Worm (Caenorhabditis elegans): ENCODE measurements around the gene nhr-228.

DNA sequence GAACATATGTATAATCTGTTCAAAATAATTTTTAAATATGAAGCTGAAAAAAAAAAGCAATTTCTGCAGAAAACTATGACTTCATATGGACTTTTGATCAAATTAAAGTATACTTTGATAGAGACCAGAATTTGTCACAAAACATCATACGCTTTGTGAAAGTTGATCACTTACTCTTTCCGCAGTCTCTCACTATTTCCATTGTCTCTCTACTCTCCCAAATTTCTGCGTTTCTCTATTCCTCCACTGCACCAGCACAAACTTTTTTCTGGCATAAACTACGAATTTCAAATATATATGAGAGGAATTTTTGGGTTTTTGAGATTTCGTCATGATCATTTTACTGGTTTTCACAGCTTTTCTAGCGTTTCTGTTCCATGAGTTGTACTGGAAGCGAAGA is 45.7 kb upstream of the nhr-228 start, which contains the start of gene cyp-33C4:
- TF ChIP-seq cnd-1 (tag; optimal IDR thresholded peaks at IDR 0.05) (no peak), hlh-1 (tag; optimal IDR thresholded peaks at IDR 0.05) (no peak), snpc-4 (tag; optimal IDR thresholded peaks at IDR 0.05) (no peak), ceh-83 (GFP tag; optimal IDR thresholded peaks at IDR 0.05) (no peak), lin-13 (tag; optimal IDR thresholded peaks at IDR 0.05) (no peak), elt-3 (tag; optimal IDR thresholded peaks at IDR 0.05) (no peak), nhr-12 (tag; optimal IDR thresholded peaks at IDR 0.05) (no peak), ztf-11 (tag; optimal IDR thresholded peaks at IDR 0.05) (no peak), elt-1 (tag; optimal IDR thresholded peaks at IDR 0.05; ENCODE audit: borderline replicate concordance, insufficient read depth) (no peak), tbx-8 (GFP tag; optimal IDR thresholded peaks at IDR 0.05) (no peak), ces-1 (GFP tag; optimal IDR thresholded peaks at IDR 0.05) (no peak), sptf-1 (tag; optimal IDR thresholded peaks at IDR 0.05) (no peak), unc-62 (GFP tag; optimal IDR thresholded peaks at IDR 0.05) (no peak), drap-1 (GFP tag; optimal IDR thresholded peaks at IDR 0.05) (no peak)
